Worm (Caenorhabditis elegans) whole organism, L4/young adult: Measurements from ENCODE around the gene K07H8.7.

Experiments
- W03F9.2 ChIP-seq: fragments of 150-350 bp; optimal IDR thresholded peaks from 2 replicates; lab custom pipeline; 2014; ENCODE audit warnings: missing biosample characterization, missing genetic modification characterization
- dao-5 ChIP-seq: sonication (generic microtip); optimal IDR thresholded peaks from 2 replicates; lab custom pipeline; 2016; ENCODE audit warnings: missing genotype, missing genetic modification characterization, moderate library complexity, missing compliant biosample characterization
- him-1 ChIP-seq: sonication (generic microtip); optimal IDR thresholded peaks from 2 replicates; lab custom pipeline; 2016; ENCODE audit warnings: missing genotype, missing genetic modification reagents, missing genetic modification characterization, missing compliant biosample characterization

The K07H8.7 gene

DNA sequence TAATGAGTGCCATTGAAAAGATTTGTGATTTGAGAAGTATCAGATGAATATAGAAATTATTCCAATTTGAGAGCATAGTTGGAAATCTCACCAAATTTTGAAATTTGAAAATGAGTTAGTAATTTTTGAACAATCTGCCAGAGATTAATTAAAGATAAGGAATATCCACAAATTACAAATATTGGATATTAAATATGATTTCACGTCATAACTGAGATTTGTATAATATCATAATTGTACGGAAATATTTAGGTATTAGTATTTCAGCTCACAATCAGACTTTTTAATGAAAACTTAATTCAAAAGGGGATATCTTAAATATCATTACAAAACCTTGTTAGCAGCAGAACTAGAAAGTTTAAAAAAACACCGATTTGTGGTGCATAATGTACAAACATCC is at the start of gene K07H8.7:
Gene K07H8.7, minus strand, starts transcription at position 101 of the 400 bp plus-strand sequence.
- TF ChIP-seq dao-5 (tag; lab: Kevin White, UChicago) (no peak), W03F9.2 (tag; lab: Kevin White, UChicago) (no peak), him-1 (no peak)

DNA sequence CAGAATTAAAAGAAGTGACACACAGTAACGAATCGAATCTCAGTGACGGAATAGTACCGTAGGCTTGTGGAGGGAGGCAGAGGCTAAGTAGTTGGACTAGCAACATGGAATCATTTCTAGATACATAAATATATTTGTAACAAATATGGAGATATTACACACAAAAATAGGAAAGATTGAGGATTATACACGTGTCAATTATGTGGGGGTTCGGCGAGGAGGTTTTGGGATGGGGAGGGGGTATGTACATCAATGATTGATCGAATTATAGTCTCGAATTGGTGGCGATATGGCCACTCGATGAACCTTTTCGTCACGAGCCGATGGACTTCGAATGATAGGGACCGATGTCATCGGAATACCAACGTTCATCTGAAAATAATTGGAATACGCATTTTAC is 47.6 kb upstream of the K07H8.7 start:
- no peak for TF ChIP-seq dao-5 (tag; lab: Kevin White, UChicago)
- TF ChIP-seq W03F9.2 (tag; lab: Kevin White, UChicago), result no peak
- no peak for TF ChIP-seq him-1

ce11 chrIV:8303668-8304067 is 43.9 kb upstream of the K07H8.7 start, which contains the start of gene vha-5:
Gene vha-5, plus strand, starts transcription at chrIV:8303968.
- TF ChIP-seq dao-5 (tag; lab: Kevin White, UChicago), result no peak
- no peak for TF ChIP-seq W03F9.2 (tag; lab: Kevin White, UChicago)
- TF ChIP-seq him-1, result no peak

DNA sequence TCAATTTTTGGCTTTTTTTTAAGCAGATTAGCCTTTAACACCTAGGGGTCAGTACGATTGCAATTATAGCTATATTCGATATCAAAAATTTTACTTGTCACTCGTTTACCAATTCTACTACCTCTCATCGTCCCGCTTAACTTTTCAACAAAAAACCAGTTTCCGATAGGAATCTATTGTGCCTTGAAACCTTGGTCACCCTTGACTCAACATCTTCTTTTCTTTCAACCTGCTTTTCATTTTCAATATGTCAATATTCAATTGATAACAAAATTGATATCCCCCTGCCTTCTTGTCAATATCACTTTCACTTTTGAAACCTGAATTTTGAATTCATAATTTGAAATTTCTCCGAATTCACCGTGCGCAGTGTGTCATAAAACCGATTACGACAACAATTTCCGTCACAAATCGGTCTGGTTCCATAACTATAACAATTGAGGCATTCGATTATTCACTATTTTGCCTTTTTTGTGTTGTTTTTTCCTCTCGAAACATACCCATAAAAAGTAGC is 42.9 kb upstream of the K07H8.7 start:
- TF ChIP-seq W03F9.2 (tag; lab: Kevin White, UChicago) (no peak), him-1 (no peak), dao-5 (tag; lab: Kevin White, UChicago) (no peak)

ce11 chrIV:8301925-8302324 is 42.1 kb upstream of the K07H8.7 start:
- TF ChIP-seq dao-5 (tag; lab: Kevin White, UChicago) (no peak), W03F9.2 (tag; lab: Kevin White, UChicago) (no peak), him-1 (no peak)

DNA sequence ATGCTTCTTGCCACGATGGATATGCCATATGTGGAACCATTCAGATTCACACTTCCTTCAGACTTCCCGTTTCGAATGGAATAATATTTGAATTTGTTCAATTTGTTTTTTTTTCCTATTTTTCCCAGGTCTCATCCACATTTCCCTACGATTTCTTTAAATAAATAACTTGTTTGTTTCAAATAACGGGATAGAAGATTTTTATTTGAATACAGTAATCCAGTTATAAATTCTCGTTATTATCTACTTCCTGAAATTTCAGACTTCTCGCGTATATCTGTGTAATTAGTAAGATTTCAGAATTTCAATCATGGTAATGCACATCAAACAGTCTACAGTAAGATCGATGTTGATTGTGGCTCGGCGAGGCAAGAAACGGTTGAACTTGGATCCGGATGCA is 40.7 kb upstream of the K07H8.7 start, which contains the start of gene F35H10.5:
Gene F35H10.5, plus strand, starts transcription at position 301 of the 400 bp plus-strand sequence.
- TF ChIP-seq dao-5 (tag; lab: Kevin White, UChicago) (no peak), him-1 (no peak), W03F9.2 (tag; lab: Kevin White, UChicago) (no peak)

DNA sequence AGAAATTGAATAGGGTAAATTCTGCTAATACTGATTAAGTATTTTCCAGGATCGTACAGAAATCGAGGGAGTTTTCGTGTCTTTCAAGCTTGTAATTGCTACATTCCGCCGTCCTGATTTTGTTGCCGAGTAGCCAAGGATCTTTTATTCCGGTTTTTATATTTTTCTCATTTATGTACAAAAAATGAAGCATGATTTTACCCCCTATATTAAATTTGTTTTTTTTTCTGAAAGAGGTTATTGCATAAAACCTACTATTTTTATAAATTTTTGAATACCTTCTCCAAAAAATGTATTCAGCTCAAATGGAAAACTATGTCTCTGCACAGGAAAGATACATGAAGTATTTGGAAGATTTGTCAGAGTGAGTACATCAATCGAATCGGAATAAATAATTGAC is 39.8 kb upstream of the K07H8.7 start, which contains the start of gene F35H10.6:
Gene F35H10.6, plus strand, starts transcription at position 301 of the 400 bp plus-strand sequence.
- TF ChIP-seq dao-5 (tag; lab: Kevin White, UChicago) (no peak), him-1 (no peak), W03F9.2 (tag; lab: Kevin White, UChicago) (no peak)

ce11 chrIV:8297192-8297591 is 37.4 kb upstream of the K07H8.7 start, which contains the start of gene nprl-3:
Gene nprl-3, plus strand, starts transcription at chrIV:8297492.
- TF ChIP-seq W03F9.2 (tag; lab: Kevin White, UChicago), result no peak
- TF ChIP-seq dao-5 (tag; lab: Kevin White, UChicago), result no peak
- no peak for TF ChIP-seq him-1

DNA sequence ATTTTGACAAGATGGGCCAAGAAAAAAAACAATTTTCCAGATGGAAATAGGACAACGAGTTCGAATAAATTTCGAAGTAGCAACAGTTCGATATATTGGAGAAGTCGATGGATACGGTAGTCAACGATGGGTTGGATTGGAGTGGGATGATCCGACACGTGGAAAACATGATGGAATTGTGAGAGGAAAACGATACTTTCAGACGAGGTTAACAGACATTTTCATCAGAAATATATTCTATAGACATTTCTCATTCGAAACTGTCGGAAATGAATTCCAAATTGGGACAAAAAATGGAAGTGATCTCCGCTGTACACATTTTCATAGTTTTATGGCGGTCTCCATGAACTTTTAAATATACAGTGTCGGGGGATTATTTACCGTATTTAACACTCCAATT is 34.8 kb upstream of the K07H8.7 start, which contains the start of gene tbce-1:
Gene tbce-1, plus strand, starts transcription at position 41 of the 400 bp plus-strand sequence.
- no peak for TF ChIP-seq W03F9.2 (tag; lab: Kevin White, UChicago)
- no peak for TF ChIP-seq dao-5 (tag; lab: Kevin White, UChicago)
- no peak for TF ChIP-seq him-1

DNA sequence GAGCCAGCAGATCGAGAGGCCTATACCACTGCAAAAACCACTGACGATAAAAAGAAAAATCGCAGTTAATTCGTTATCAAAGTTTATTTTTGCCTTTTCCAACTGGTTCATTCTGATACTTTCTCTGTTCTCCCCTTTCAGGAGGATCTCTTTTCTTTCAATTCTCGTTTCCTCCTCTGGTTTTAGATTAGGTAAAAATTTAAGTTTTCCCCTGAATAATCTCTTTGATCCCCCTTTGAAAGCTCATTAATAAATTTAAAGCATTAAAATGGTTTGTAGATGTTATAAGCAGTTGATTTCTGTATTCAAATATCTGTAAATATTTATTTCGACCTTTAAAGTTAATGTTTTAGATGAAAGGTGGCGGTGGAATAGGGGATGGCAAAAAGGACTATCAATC is 31.4 kb upstream of the K07H8.7 start, which contains the start of gene K07H8.2:
Gene K07H8.2, plus strand, starts transcription at position 301 of the 400 bp plus-strand sequence.
- TF ChIP-seq dao-5 (tag; lab: Kevin White, UChicago) (no peak), him-1 (no peak), W03F9.2 (tag; lab: Kevin White, UChicago) (no peak)

- TF ChIP-seq dao-5 (tag; lab: Kevin White, UChicago) (no peak), him-1 (no peak), W03F9.2 (tag; lab: Kevin White, UChicago) (peak; percentile 39)
Measured at ce11 chrIV:8289580-8290323, 29.9 kb upstream of the K07H8.7 start, which contains the start of gene daf-31. Gene daf-31, plus strand, starts transcription at chrIV:8290273.

DNA sequence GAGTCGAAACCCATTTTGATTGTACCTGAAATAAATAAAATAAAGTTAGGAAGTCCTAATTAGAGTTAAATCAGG is 29.5 kb upstream of the K07H8.7 start, which contains the start of gene nucl-1:
Gene nucl-1, minus strand, starts transcription at position 26 of the 75 bp plus-strand sequence.
- TF ChIP-seq him-1, result no peak
- no peak for TF ChIP-seq dao-5 (tag; lab: Kevin White, UChicago)
- no peak for TF ChIP-seq W03F9.2 (tag; lab: Kevin White, UChicago)

ce11 chrIV:8289105-8289504 is 29.3 kb upstream of the K07H8.7 start:
- no peak for TF ChIP-seq W03F9.2 (tag; lab: Kevin White, UChicago)
- TF ChIP-seq him-1, result no peak

ce11 chrIV:8287287-8287686 is 27.5 kb upstream of the K07H8.7 start:
- TF ChIP-seq W03F9.2 (tag; lab: Kevin White, UChicago) (no peak), him-1 (no peak), dao-5 (tag; lab: Kevin White, UChicago) (no peak)

DNA sequence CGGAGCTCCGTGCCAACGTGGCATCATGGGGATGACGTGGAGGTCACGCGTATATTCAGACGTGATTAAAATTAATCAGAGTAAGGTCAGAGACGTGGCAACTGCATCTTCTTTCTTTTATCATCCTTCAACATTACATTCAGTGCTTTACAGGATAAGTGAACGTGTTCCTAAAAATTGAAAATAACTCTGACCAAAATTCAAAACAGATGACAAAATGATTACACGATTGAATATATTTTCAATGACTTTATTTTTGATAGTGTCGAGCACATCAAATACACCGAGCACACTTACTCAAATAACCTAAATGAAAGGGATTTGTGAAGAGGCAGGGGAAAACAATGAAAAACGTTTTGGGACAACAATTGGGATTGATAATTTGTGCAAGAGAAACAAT is 26.5 kb upstream of the K07H8.7 start, which contains the start of gene K07H8.9:
Gene K07H8.9, minus strand, starts transcription at position 125 of the 400 bp plus-strand sequence.
- TF ChIP-seq W03F9.2 (tag; lab: Kevin White, UChicago), result no peak
- TF ChIP-seq him-1, result no peak
- no peak for TF ChIP-seq dao-5 (tag; lab: Kevin White, UChicago)
